Fruit fly (Drosophila melanogaster) whole organism, embryonic: Measurements from ENCODE around the gene Mst36Fb.

ENCODE experiments used
- Ada2b ChIP-seq: fragments of 200-800 bp; sonication (Bioruptor generic); IDR thresholded peaks from 2 replicates; pipeline ENCODE4 v1.3.6; 2022; ENCODE audit warnings: missing biosample characterization, missing genetic modification characterization
- Atf3 ChIP-seq: fragments of 200-800 bp; sonication (Bioruptor generic); optimal IDR thresholded peaks from 3 replicates; lab custom pipeline; 2016; ENCODE audit warnings: missing biosample characterization, missing genetic modification characterization
- B-H1 ChIP-seq: fragments of 200-800 bp; sonication (Bioruptor generic); IDR thresholded peaks from 3 replicates; pipeline ENCODE4 v1.3.6; 2022; ENCODE audit warnings: missing biosample characterization, missing genetic modification characterization
- BtbVII ChIP-seq: fragments of 200-800 bp; sonication (Bioruptor generic); optimal IDR thresholded peaks from 3 replicates; lab custom pipeline; 2017; ENCODE audit warnings: missing biosample characterization, mild to moderate bottlenecking, missing genetic modification characterization
- CG10462 ChIP-seq: fragments of 200-800 bp; sonication (Bioruptor generic); optimal IDR thresholded peaks from 2 replicates; lab custom pipeline; 2016; ENCODE audit warnings: missing biosample characterization, missing genetic modification characterization
- CG10543 ChIP-seq: fragments of 200-800 bp; sonication (Bioruptor generic); optimal IDR thresholded peaks from 3 replicates; lab custom pipeline; 2017; ENCODE audit warnings: missing biosample characterization, mild to moderate bottlenecking, missing genetic modification characterization, moderate library complexity
- CG10979 ChIP-seq: fragments of 200-800 bp; sonication (Bioruptor generic); optimal IDR thresholded peaks from 2 replicates; lab custom pipeline; 2018; ENCODE audit warnings: missing biosample characterization, mild to moderate bottlenecking, missing genetic modification characterization, moderate library complexity
- CG12769 ChIP-seq: fragments of 200-800 bp; sonication (Bioruptor generic); optimal IDR thresholded peaks from 2 replicates; lab custom pipeline; 2019; ENCODE audit warnings: missing biosample characterization, mild to moderate bottlenecking, missing genetic modification characterization, moderate library complexity
- CG13775 ChIP-seq: fragments of 200-800 bp; sonication (Bioruptor generic); optimal IDR thresholded peaks from 3 replicates; lab custom pipeline; 2017; ENCODE audit warnings: missing biosample characterization, mild to moderate bottlenecking, missing genetic modification characterization
- CG14667 ChIP-seq: fragments of 200-800 bp; sonication (Bioruptor generic); IDR thresholded peaks from 2 replicates; pipeline ENCODE4 v1.3.6; 2022; ENCODE audit warnings: missing biosample characterization, missing genetic modification characterization
- CG1603 ChIP-seq: fragments of 200-800 bp; sonication (Bioruptor generic); optimal IDR thresholded peaks from 2 replicates; lab custom pipeline; 2019; ENCODE audit warnings: missing biosample characterization, mild to moderate bottlenecking, missing genetic modification characterization, moderate library complexity
- CG17829 ChIP-seq: fragments of 200-800 bp; optimal IDR thresholded peaks from 2 replicates; lab custom pipeline; 2019; ENCODE audit warnings: missing biosample characterization, mild to moderate bottlenecking, missing genetic modification characterization, moderate library complexity
- CG30431 ChIP-seq: fragments of 200-800 bp; sonication (Bioruptor generic); optimal IDR thresholded peaks from 2 replicates; lab custom pipeline; 2017; ENCODE audit warnings: missing biosample characterization, missing genetic modification characterization
- CG31224 ChIP-seq: fragments of 200-800 bp; sonication (Bioruptor generic); IDR thresholded peaks from 2 replicates; pipeline ENCODE4 v1.3.6; 2022; ENCODE audit warnings: missing biosample characterization, missing genetic modification characterization
- CG7357 ChIP-seq: fragments of 200-800 bp; sonication (Bioruptor generic); IDR thresholded peaks from 3 replicates; pipeline ENCODE4 v1.3.6; 2022; ENCODE audit warnings: missing biosample characterization, missing genetic modification characterization
- CG7372 ChIP-seq: fragments of 200-800 bp; sonication (Bioruptor generic); IDR thresholded peaks from 2 replicates; pipeline ENCODE4 v1.3.6; 2022; ENCODE audit warnings: missing biosample characterization, missing genetic modification characterization
- CG8089 ChIP-seq: fragments of 200-800 bp; sonication (Bioruptor generic); optimal IDR thresholded peaks from 3 replicates; lab custom pipeline; 2016; ENCODE audit warnings: missing biosample characterization, missing genetic modification characterization
- Dek ChIP-seq: fragments of 200-800 bp; sonication (Bioruptor generic); optimal IDR thresholded peaks from 3 replicates; lab custom pipeline; 2019; ENCODE audit warnings: missing biosample characterization, mild to moderate bottlenecking, missing genetic modification characterization, moderate library complexity
- Dref ChIP-seq: fragments of 200-800 bp; sonication (Bioruptor generic); IDR thresholded peaks from 2 replicates; pipeline ENCODE4 v1.3.6; 2022; ENCODE audit warnings: missing biosample characterization, missing genetic modification characterization
- Fer2 ChIP-seq: fragments of 200-800 bp; sonication (Bioruptor generic); optimal IDR thresholded peaks from 2 replicates; lab custom pipeline; 2018; ENCODE audit warnings: missing biosample characterization, mild to moderate bottlenecking, missing genetic modification characterization, moderate library complexity
- Gsc ChIP-seq: fragments of 200-800 bp; sonication (Bioruptor generic); IDR thresholded peaks from 2 replicates; pipeline ENCODE4 v1.3.6; 2022; ENCODE audit warnings: missing biosample characterization, missing genetic modification characterization
- HLH3B ChIP-seq: fragments of 200-800 bp; sonication (Bioruptor generic); IDR thresholded peaks from 2 replicates; pipeline ENCODE4 v1.3.6; 2022; ENCODE audit warnings: missing biosample characterization, missing genetic modification characterization
- Hmx ChIP-seq: fragments of 200-800 bp; sonication (Bioruptor generic); optimal IDR thresholded peaks from 2 replicates; lab custom pipeline; 2016; ENCODE audit warnings: missing biosample characterization, missing genetic modification characterization
- Hr51 ChIP-seq, 2 experiments: fragments of 200-800 bp; sonication (Bioruptor generic); optimal IDR thresholded peaks; 2 replicates in 1 of 2; 3 replicates in 1 of 2; lab custom pipeline; 2016 to 2018; ENCODE audit warnings: missing biosample characterization in 2 of 2, missing genetic modification characterization in 2 of 2, mild to moderate bottlenecking in 1 of 2, moderate library complexity in 1 of 2
- Hsf ChIP-seq: fragments of 200-800 bp; sonication (Bioruptor generic); optimal IDR thresholded peaks from 3 replicates; lab custom pipeline; 2016; ENCODE audit warnings: missing biosample characterization, missing genetic modification characterization
- Max ChIP-seq: fragments of 200-800 bp; sonication (Bioruptor generic); optimal IDR thresholded peaks from 2 replicates; lab custom pipeline; 2016; ENCODE audit warnings: missing biosample characterization, mild to moderate bottlenecking, missing genetic modification characterization
- NC2β ChIP-seq: fragments of 200-800 bp; sonication (Bioruptor generic); optimal IDR thresholded peaks from 2 replicates; lab custom pipeline; 2016; ENCODE audit warnings: missing biosample characterization, missing genetic modification characterization
- Neu2 ChIP-seq: fragments of 200-800 bp; sonication (Bioruptor generic); optimal IDR thresholded peaks from 3 replicates; lab custom pipeline; 2016; ENCODE audit warnings: missing biosample characterization, missing genetic modification characterization, borderline replicate concordance
- Nf-YC ChIP-seq: fragments of 200-800 bp; optimal IDR thresholded peaks from 3 replicates; lab custom pipeline; 2019; ENCODE audit warnings: missing biosample characterization, mild to moderate bottlenecking, missing genetic modification characterization, moderate library complexity
- YL-1 ChIP-seq: fragments of 200-800 bp; sonication (Bioruptor generic); optimal IDR thresholded peaks from 3 replicates; lab custom pipeline; 2017; ENCODE audit warnings: missing biosample characterization, mild to moderate bottlenecking, missing genetic modification characterization
- chinmo ChIP-seq: fragments of 200-800 bp; sonication (Bioruptor generic); IDR thresholded peaks from 4 replicates; pipeline ENCODE4 v1.3.6; 2022; ENCODE audit warnings: missing biosample characterization, missing genetic modification characterization; ENCODE audit not compliant: partially characterized antibody
- corto ChIP-seq: fragments of 200-800 bp; sonication (Bioruptor generic); optimal IDR thresholded peaks from 2 replicates; lab custom pipeline; 2016; ENCODE audit warnings: missing biosample characterization, mild to moderate bottlenecking, missing genetic modification characterization, moderate library complexity
- eve ChIP-seq, 2 experiments: fragments of >200 bp; optimal IDR thresholded peaks; 2 replicates each; lab custom pipeline; 2017; ENCODE audit warnings: missing biosample characterization in 2 of 2, missing genetic modification characterization in 2 of 2
- ewg ChIP-seq: fragments of 200-800 bp; sonication (Bioruptor generic); optimal IDR thresholded peaks from 3 replicates; lab custom pipeline; 2017; ENCODE audit warnings: mild to moderate bottlenecking, missing biosample characterization, missing genetic modification reagents, missing genetic modification characterization
- gce ChIP-seq: fragments of 200-800 bp; sonication (Bioruptor generic); IDR thresholded peaks from 3 replicates; pipeline ENCODE4 v1.3.6; 2022; ENCODE audit warnings: missing biosample characterization, missing genetic modification characterization
- gt ChIP-seq: fragments of 200-800 bp; sonication (Bioruptor generic); IDR thresholded peaks from 2 replicates; pipeline ENCODE4 v1.3.6; 2022; ENCODE audit warnings: missing biosample characterization, missing genetic modification characterization
- her ChIP-seq: fragments of 200-800 bp; sonication (Bioruptor generic); optimal IDR thresholded peaks from 2 replicates; lab custom pipeline; 2016; ENCODE audit warnings: missing biosample characterization, missing genetic modification characterization
- hkb ChIP-seq, 2 experiments: fragments of 200-800 bp in 1 of 2; fragments of >200 bp in 1 of 2; sonication (Bioruptor generic) in 1 of 2; IDR thresholded peaks in 1 of 2; optimal IDR thresholded peaks in 1 of 2; 2 replicates each; pipeline versions ENCODE4 v1.3.6 to Lab custom; 2017 to 2022; ENCODE audit warnings: missing biosample characterization in 1 of 2, missing genetic modification characterization in 1 of 2
- lab ChIP-seq: fragments of 200-800 bp; sonication (Bioruptor generic); optimal IDR thresholded peaks from 3 replicates; lab custom pipeline; 2017; ENCODE audit warnings: missing biosample characterization, missing genetic modification characterization, mild to moderate bottlenecking, moderate library complexity, missing genetic modification reagents
- mirr ChIP-seq: fragments of 200-800 bp; sonication (Bioruptor generic); optimal IDR thresholded peaks from 3 replicates; lab custom pipeline; 2018; ENCODE audit warnings: missing biosample characterization, mild to moderate bottlenecking, missing genetic modification characterization
- peb ChIP-seq: fragments of 200-800 bp; sonication (Bioruptor generic); IDR thresholded peaks from 2 replicates; pipeline ENCODE4 v1.3.6; 2022; ENCODE audit warnings: missing biosample characterization, missing genetic modification characterization
- sens-2 ChIP-seq: fragments of 200-800 bp; sonication (Bioruptor generic); IDR thresholded peaks from 2 replicates; pipeline ENCODE4 v1.3.6; 2022; ENCODE audit warnings: missing biosample characterization, missing genetic modification characterization
- slou ChIP-seq: fragments of 200-800 bp; sonication (Bioruptor generic); optimal IDR thresholded peaks from 3 replicates; lab custom pipeline; 2016; ENCODE audit warnings: missing biosample characterization, missing genetic modification characterization
- sob ChIP-seq: fragments of 200-800 bp; sonication (Bioruptor generic); IDR thresholded peaks from 2 replicates; pipeline ENCODE4 v1.3.6; 2022; ENCODE audit warnings: missing biosample characterization, missing genetic modification characterization
- sug ChIP-seq: fragments of 200-800 bp; optimal IDR thresholded peaks from 2 replicates; lab custom pipeline; 2019; ENCODE audit warnings: missing biosample characterization, mild to moderate bottlenecking, missing genetic modification characterization, moderate library complexity
- tgo ChIP-seq: fragments of 200-800 bp; sonication (Bioruptor generic); IDR thresholded peaks from 3 replicates; pipeline ENCODE4 v1.3.6; 2022; ENCODE audit warnings: missing biosample characterization, missing genetic modification characterization
- tll ChIP-seq, 2 experiments: fragments of 200-800 bp in 1 of 2; fragments of >200 bp in 1 of 2; sonication (Bioruptor generic) in 1 of 2; optimal IDR thresholded peaks; 2 replicates each; lab custom pipeline; 2017 to 2019; ENCODE audit warnings: missing biosample characterization in 2 of 2, missing genetic modification characterization in 2 of 2, mild to moderate bottlenecking in 1 of 2, moderate library complexity in 1 of 2
- trh ChIP-seq: fragments of 200-800 bp; sonication (Bioruptor generic); optimal IDR thresholded peaks from 2 replicates; lab custom pipeline; 2016; ENCODE audit warnings: missing biosample characterization, missing genetic modification characterization
- twi ChIP-seq: fragments of 200-800 bp; optimal IDR thresholded peaks from 2 replicates; lab custom pipeline; 2019; ENCODE audit warnings: missing biosample characterization, mild to moderate bottlenecking, missing genetic modification characterization, moderate library complexity
- zen2 ChIP-seq: fragments of 200-800 bp; sonication (Bioruptor generic); IDR thresholded peaks from 3 replicates; pipeline ENCODE4 v1.3.6; 2022; ENCODE audit warnings: missing biosample characterization, missing genetic modification characterization; ENCODE audit not compliant: partially characterized antibody

Mst36Fb gene

DNA sequence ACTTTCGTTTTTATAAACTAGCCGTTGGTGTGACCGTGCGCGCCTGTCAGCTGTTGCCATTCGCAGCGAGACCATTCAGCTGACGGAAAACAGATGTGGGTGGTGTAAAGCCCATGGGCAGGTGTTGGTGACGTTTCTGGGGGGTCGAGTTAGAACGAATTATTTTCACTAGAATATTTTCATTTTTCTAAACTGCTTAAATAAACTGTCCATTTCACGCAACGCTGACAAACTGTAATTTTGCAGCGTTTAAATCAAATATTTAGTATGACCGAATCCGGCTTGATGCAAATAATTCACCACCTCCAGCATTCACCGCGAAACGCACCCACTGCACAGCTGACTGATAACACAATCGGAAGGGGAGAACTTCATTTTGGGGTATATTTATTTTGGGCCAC is 20.5 kb upstream of the Mst36Fb start, which contains the start of the genes CG10383 and CG10338 (continued):
- TF ChIP-seq Fer2 (tag; lab: Kevin White, UChicago), result peak; percentile 47
- TF ChIP-seq Neu2 (GFP tag; lab: Kevin White, UChicago), result peak; percentile 62
- TF ChIP-seq peb, result peak; percentile 77
- no peak for TF ChIP-seq eve (GFP tag; optimal IDR thresholded peaks at IDR 0.05; lab: Kevin White, UChicago)
- TF ChIP-seq slou (GFP tag; lab: Kevin White, UChicago), result peak; percentile 84
- peak; percentile 89 for TF ChIP-seq Atf3 (GFP tag; lab: Kevin White, UChicago)
- peak; percentile 38; the same call in 1 of the 2 replicates for TF ChIP-seq Dref (GFP tag; lab: Robert Waterston, UW)
- no peak for TF ChIP-seq zen2 (GFP tag; lab: Robert Waterston, UW)
- TF ChIP-seq CG10979, result peak; percentile 64
- peak; percentile 93 for TF ChIP-seq CG1603 (tag; lab: Kevin White, UChicago)
- TF ChIP-seq BtbVII (GFP tag; lab: Kevin White, UChicago), result peak; percentile 65
- peak; percentile 72 for TF ChIP-seq ewg (GFP tag; lab: Kevin White, UChicago)
- peak; percentile 83 for TF ChIP-seq sug (tag; lab: Kevin White, UChicago)
- peak; percentile 66 for TF ChIP-seq Hmx
- TF ChIP-seq tll (GFP tag; optimal IDR thresholded peaks at IDR 0.05; lab: Kevin White, UChicago), result peak in 1 of 2 experiments; percentile 62
- peak; percentile 70; the same call in 1 of the 2 replicates for TF ChIP-seq sens-2
- peak; percentile 94 for TF ChIP-seq lab (GFP tag; lab: Kevin White, UChicago)
- TF ChIP-seq CG8089 (GFP tag; lab: Kevin White, UChicago), result peak; percentile 82
- TF ChIP-seq chinmo (GFP tag; lab: Robert Waterston, UW), result 0 out of 4 replicates have a peak, but pooled peaks have one; percentile 27
- peak; percentile 53; the same call in 1 of the 3 replicates for TF ChIP-seq gce (GFP tag; lab: Robert Waterston, UW)
- TF ChIP-seq CG7372 (GFP tag; lab: Robert Waterston, UW), result peak; percentile 84
- TF ChIP-seq hkb (optimal IDR thresholded peaks at IDR 0.05; lab: Kevin White, UChicago), result peak; percentile 75
- peak; percentile 90 for TF ChIP-seq hkb (GFP tag; IDR thresholded peaks at IDR 0.05; lab: Robert Waterston, UW)
- TF ChIP-seq twi, result peak; percentile 70
- peak; percentile 43 for TF ChIP-seq corto (GFP tag; lab: Kevin White, UChicago)
- TF ChIP-seq YL-1, result peak; percentile 80
- TF ChIP-seq sob (GFP tag; lab: Robert Waterston, UW), result peak; percentile 90
- TF ChIP-seq CG14667 (GFP tag; lab: Robert Waterston, UW), result peak; percentile 84
- peak; percentile 89 for TF ChIP-seq NC2β (GFP tag; lab: Kevin White, UChicago)
- peak; percentile 81 for TF ChIP-seq CG13775 (GFP tag; lab: Kevin White, UChicago)
- TF ChIP-seq Hsf (GFP tag; lab: Kevin White, UChicago), result peak; percentile 90
- TF ChIP-seq CG31224, result peak; percentile 76
- peak; percentile 93 for TF ChIP-seq CG12769 (tag; lab: Kevin White, UChicago)
- peak; percentile 80 to 85 for TF ChIP-seq Hr51 (GFP tag; optimal IDR thresholded peaks at IDR 0.05; lab: Kevin White, UChicago)
- peak; percentile 41 for TF ChIP-seq mirr (GFP tag; lab: Kevin White, UChicago)
- TF ChIP-seq Nf-YC (tag; lab: Kevin White, UChicago), result peak; percentile 55
- peak; percentile 68 for TF ChIP-seq gt (GFP tag; lab: Robert Waterston, UW)
- TF ChIP-seq CG7357 (GFP tag; lab: Robert Waterston, UW), result peak; percentile 65; the same call in 2 of the 3 replicates
- TF ChIP-seq HLH3B (GFP tag; lab: Robert Waterston, UW), result peak; percentile 90
- TF ChIP-seq her, result peak; percentile 89
- TF ChIP-seq Dek (tag; lab: Kevin White, UChicago), result peak; percentile 62
- peak; percentile 63 for TF ChIP-seq Gsc (GFP tag; lab: Robert Waterston, UW)
- TF ChIP-seq CG10462 (GFP tag; lab: Kevin White, UChicago), result peak; percentile 53
- TF ChIP-seq trh, result peak; percentile 61
- TF ChIP-seq CG30431 (GFP tag; lab: Kevin White, UChicago), result peak; percentile 72
- TF ChIP-seq CG10543 (GFP tag; lab: Kevin White, UChicago), result peak; percentile 76
- peak; percentile 86 for TF ChIP-seq B-H1
- TF ChIP-seq CG17829, result peak; percentile 75
- TF ChIP-seq Max (GFP tag; lab: Kevin White, UChicago), result peak; percentile 78
- TF ChIP-seq tgo (GFP tag; lab: Robert Waterston, UW), result peak; percentile 87
- peak; percentile 88 for TF ChIP-seq Ada2b (GFP tag; lab: Robert Waterston, UW)
